Fruit fly (Drosophila melanogaster) whole organism, embryonic: ENCODE measurements around the gene ND-13A.

ENCODE experiments used
- Bgb ChIP-seq: fragments of 200-800 bp; sonication (Bioruptor generic); IDR thresholded peaks from 2 replicates; pipeline ENCODE4 v1.3.6; 2022; ENCODE audit warnings: missing biosample characterization, missing genetic modification characterization; ENCODE audit not compliant: partially characterized antibody
- Bteb2 ChIP-seq: fragments of 200-800 bp; sonication (Bioruptor generic); optimal IDR thresholded peaks from 2 replicates; lab custom pipeline; 2016; ENCODE audit warnings: missing biosample characterization, missing genetic modification characterization
- CG10654 ChIP-seq: fragments of 200-800 bp; sonication (Bioruptor generic); optimal IDR thresholded peaks from 2 replicates; lab custom pipeline; 2016; ENCODE audit warnings: missing biosample characterization, missing genetic modification characterization
- CG13296 ChIP-seq: fragments of 200-800 bp; sonication (Bioruptor generic); optimal IDR thresholded peaks from 3 replicates; lab custom pipeline; 2018; ENCODE audit warnings: missing biosample characterization, mild to moderate bottlenecking, missing genetic modification characterization
- CG13624 ChIP-seq: fragments of 200-800 bp; sonication (Bioruptor generic); optimal IDR thresholded peaks from 2 replicates; lab custom pipeline; 2016; ENCODE audit warnings: missing biosample characterization, missing genetic modification characterization
- CG15514 ChIP-seq: fragments of 200-800 bp; sonication (Bioruptor generic); optimal IDR thresholded peaks from 3 replicates; lab custom pipeline; 2017; ENCODE audit warnings: missing biosample characterization, missing genetic modification characterization, mild to moderate bottlenecking, moderate library complexity, missing genetic modification reagents
- CG18011 ChIP-seq: fragments of 200-800 bp; sonication (Bioruptor generic); optimal IDR thresholded peaks from 2 replicates; lab custom pipeline; 2017; ENCODE audit warnings: missing biosample characterization, missing genetic modification characterization, mild to moderate bottlenecking, moderate library complexity, missing genotype
- CG33557 ChIP-seq: fragments of 200-800 bp; sonication (Bioruptor generic); optimal IDR thresholded peaks from 2 replicates; lab custom pipeline; 2019; ENCODE audit warnings: missing biosample characterization, mild to moderate bottlenecking, missing genetic modification characterization, moderate library complexity
- CG3407 ChIP-seq: fragments of 200-800 bp; sonication (Bioruptor generic); optimal IDR thresholded peaks from 2 replicates; lab custom pipeline; 2018; ENCODE audit warnings: missing biosample characterization, mild to moderate bottlenecking, missing genetic modification characterization
- CG34224 ChIP-seq: fragments of 200-800 bp; sonication (Bioruptor generic); IDR thresholded peaks from 3 replicates; pipeline ENCODE4 v1.3.6; 2022; ENCODE audit warnings: missing biosample characterization, missing genetic modification characterization; ENCODE audit not compliant: partially characterized antibody
- CG4854 ChIP-seq: fragments of 200-800 bp; sonication (Bioruptor generic); optimal IDR thresholded peaks from 2 replicates; lab custom pipeline; 2016; ENCODE audit warnings: missing biosample characterization, missing genetic modification characterization, inconsistent platforms
- CG5180 ChIP-seq: fragments of 200-800 bp; sonication (Bioruptor generic); optimal IDR thresholded peaks from 3 replicates; lab custom pipeline; 2017; ENCODE audit warnings: missing biosample characterization, missing genetic modification characterization, mild to moderate bottlenecking, moderate library complexity, missing genetic modification reagents
- CG6689 ChIP-seq: fragments of 200-800 bp; sonication (Bioruptor generic); IDR thresholded peaks from 2 replicates; pipeline ENCODE4 v1.3.6; 2022; ENCODE audit warnings: missing biosample characterization, missing genetic modification characterization
- CG9817 ChIP-seq: fragments of 200-800 bp; sonication (Bioruptor generic); optimal IDR thresholded peaks from 2 replicates; lab custom pipeline; 2018; ENCODE audit warnings: missing biosample characterization, mild to moderate bottlenecking, missing genetic modification characterization, moderate library complexity
- CHES-1-like ChIP-seq: fragments of 200-800 bp; sonication (Bioruptor generic); optimal IDR thresholded peaks from 2 replicates; lab custom pipeline; 2016; ENCODE audit warnings: missing biosample characterization, missing genetic modification characterization
- CrebB ChIP-seq: fragments of 200-800 bp; sonication (Bioruptor generic); optimal IDR thresholded peaks from 3 replicates; lab custom pipeline; 2018; ENCODE audit warnings: missing biosample characterization, mild to moderate bottlenecking, missing genetic modification characterization
- Dad ChIP-seq: fragments of 200-800 bp; sonication (Bioruptor generic); optimal IDR thresholded peaks from 3 replicates; lab custom pipeline; 2016; ENCODE audit warnings: missing biosample characterization, missing genetic modification characterization
- ERR ChIP-seq: fragments of 200-800 bp; sonication (Bioruptor generic); optimal IDR thresholded peaks from 2 replicates; lab custom pipeline; 2016; ENCODE audit warnings: missing biosample characterization, missing genetic modification characterization
- Gug ChIP-seq: fragments of 200-800 bp; sonication (Bioruptor generic); IDR thresholded peaks from 4 replicates; pipeline ENCODE4 v1.3.6; 2022; ENCODE audit warnings: missing biosample characterization, missing genetic modification characterization
- H15 ChIP-seq: fragments of 200-800 bp; sonication (Bioruptor generic); IDR thresholded peaks from 3 replicates; pipeline ENCODE4 v1.3.6; 2022; ENCODE audit warnings: missing biosample characterization, missing genetic modification characterization
- HLH54F ChIP-seq: fragments of 200-800 bp; sonication (Bioruptor generic); optimal IDR thresholded peaks from 3 replicates; lab custom pipeline; 2016; ENCODE audit warnings: missing biosample characterization, missing genetic modification characterization
- Hr3 ChIP-seq: fragments of 200-800 bp; sonication (Bioruptor generic); optimal IDR thresholded peaks from 3 replicates; lab custom pipeline; 2016; ENCODE audit warnings: missing biosample characterization, missing genetic modification characterization
- Kr ChIP-seq: fragments of 200-800 bp; sonication (Bioruptor generic); optimal IDR thresholded peaks from 2 replicates; lab custom pipeline; 2017; ENCODE audit warnings: missing biosample characterization, mild to moderate bottlenecking, missing genetic modification characterization
- MESR4 ChIP-seq: fragments of 200-800 bp; sonication (Bioruptor generic); optimal IDR thresholded peaks from 2 replicates; lab custom pipeline; 2018; ENCODE audit warnings: missing biosample characterization, mild to moderate bottlenecking, missing genetic modification characterization, moderate library complexity
- Tbp ChIP-seq: fragments of >200 bp; optimal IDR thresholded peaks from 2 replicates; lab custom pipeline; 2018; ENCODE audit warnings: missing biosample characterization, missing genetic modification characterization
- ab ChIP-seq: fragments of 200-800 bp; sonication (Bioruptor generic); optimal IDR thresholded peaks from 2 replicates; lab custom pipeline; 2016; ENCODE audit warnings: missing biosample characterization, missing genetic modification characterization
- al ChIP-seq: fragments of 200-800 bp; sonication (Bioruptor generic); IDR thresholded peaks from 2 replicates; pipeline ENCODE4 v1.3.6; 2022; ENCODE audit warnings: missing biosample characterization, missing genetic modification characterization
- chif ChIP-seq, 2 experiments: fragments of 200-800 bp; sonication (Bioruptor generic); optimal IDR thresholded peaks; 3 replicates each; lab custom pipeline; 2016; ENCODE audit warnings: missing biosample characterization in 2 of 2, missing genetic modification characterization in 2 of 2
- da ChIP-seq: fragments of 200-800 bp; sonication (Bioruptor generic); optimal IDR thresholded peaks from 2 replicates; lab custom pipeline; 2016; ENCODE audit warnings: missing biosample characterization, missing genetic modification characterization
- dpn ChIP-seq, 2 experiments: fragments of 200-800 bp; sonication (Bioruptor generic); optimal IDR thresholded peaks; 3 replicates each; lab custom pipeline; 2016; ENCODE audit warnings: missing biosample characterization in 2 of 2, missing genetic modification characterization in 2 of 2
- ewg ChIP-seq: fragments of 200-800 bp; sonication (Bioruptor generic); optimal IDR thresholded peaks from 3 replicates; lab custom pipeline; 2017; ENCODE audit warnings: mild to moderate bottlenecking, missing biosample characterization, missing genetic modification reagents, missing genetic modification characterization
- fd102C ChIP-seq: fragments of 200-800 bp; sonication (Bioruptor generic); optimal IDR thresholded peaks from 2 replicates; lab custom pipeline; 2018; ENCODE audit warnings: missing biosample characterization, mild to moderate bottlenecking, missing genetic modification characterization, moderate library complexity
- gcm ChIP-seq: fragments of 200-800 bp; sonication (Bioruptor generic); optimal IDR thresholded peaks from 2 replicates; lab custom pipeline; 2019; ENCODE audit warnings: missing biosample characterization, mild to moderate bottlenecking, missing genetic modification characterization, moderate library complexity
- hkb ChIP-seq, 2 experiments: fragments of 200-800 bp in 1 of 2; fragments of >200 bp in 1 of 2; sonication (Bioruptor generic) in 1 of 2; IDR thresholded peaks in 1 of 2; optimal IDR thresholded peaks in 1 of 2; 2 replicates each; pipeline versions ENCODE4 v1.3.6 to Lab custom; 2017 to 2022; ENCODE audit warnings: missing biosample characterization in 1 of 2, missing genetic modification characterization in 1 of 2
- kah ChIP-seq: fragments of 200-800 bp; sonication (Bioruptor generic); optimal IDR thresholded peaks from 2 replicates; lab custom pipeline; 2018; ENCODE audit warnings: missing biosample characterization, mild to moderate bottlenecking, missing genetic modification characterization
- lmd ChIP-seq: fragments of 200-800 bp; sonication (Bioruptor generic); IDR thresholded peaks from 2 replicates; pipeline ENCODE4 v1.3.6; 2022; ENCODE audit warnings: missing biosample characterization, missing genetic modification characterization
- oc ChIP-seq: fragments of 200-800 bp; sonication (Bioruptor generic); optimal IDR thresholded peaks from 2 replicates; lab custom pipeline; 2018; ENCODE audit warnings: missing biosample characterization, mild to moderate bottlenecking, missing genetic modification characterization, moderate library complexity
- onecut ChIP-seq: fragments of 200-800 bp; sonication (Bioruptor generic); IDR thresholded peaks from 2 replicates; pipeline ENCODE4 v1.3.6; 2022; ENCODE audit warnings: missing biosample characterization, missing genetic modification characterization
- otp ChIP-seq: fragments of 200-800 bp; sonication (Bioruptor generic); IDR thresholded peaks from 3 replicates; pipeline ENCODE4, ENCODE4 v1.3.6; 2022; ENCODE audit warnings: missing biosample characterization, missing genetic modification characterization
- prd ChIP-seq, 3 experiments: fragments of >200 bp in 2 of 3; fragments of 200-800 bp in 1 of 3; sonication (Bioruptor generic) in 1 of 3; optimal IDR thresholded peaks in 2 of 3; IDR thresholded peaks in 1 of 3; 2 replicates in 2 of 3; 3 replicates in 1 of 3; pipeline versions ENCODE4 v1.3.6 to Lab custom; 2017 to 2022; ENCODE audit warnings: missing biosample characterization in 1 of 3, missing genetic modification characterization in 1 of 3
- pros ChIP-seq: fragments of 200-800 bp; sonication (Bioruptor generic); optimal IDR thresholded peaks from 3 replicates; lab custom pipeline; 2019; ENCODE audit warnings: missing biosample characterization, mild to moderate bottlenecking, missing genetic modification characterization, moderate library complexity
- sc ChIP-seq, 3 experiments: fragments of >200 bp in 2 of 3; fragments of 200-800 bp in 1 of 3; sonication (Bioruptor generic) in 1 of 3; optimal IDR thresholded peaks; 2 replicates in 2 of 3; 3 replicates in 1 of 3; lab custom pipeline; 2017; ENCODE audit warnings: mild to moderate bottlenecking in 1 of 3, missing biosample characterization in 1 of 3, missing genetic modification characterization in 1 of 3, missing genetic modification reagents in 1 of 3
- shn ChIP-seq: fragments of 200-800 bp; sonication (Bioruptor generic); optimal IDR thresholded peaks from 3 replicates; lab custom pipeline; 2016; ENCODE audit warnings: missing biosample characterization, missing genetic modification characterization
- stc ChIP-seq: fragments of 200-800 bp; sonication (Bioruptor generic); IDR thresholded peaks from 2 replicates; pipeline ENCODE4 v1.3.6; 2022; ENCODE audit warnings: missing biosample characterization, missing genetic modification characterization
- twi ChIP-seq: fragments of 200-800 bp; optimal IDR thresholded peaks from 2 replicates; lab custom pipeline; 2019; ENCODE audit warnings: missing biosample characterization, mild to moderate bottlenecking, missing genetic modification characterization, moderate library complexity
- unc-4 ChIP-seq: fragments of 200-800 bp; sonication (Bioruptor generic); IDR thresholded peaks from 2 replicates; pipeline ENCODE4 v1.3.6; 2022; ENCODE audit warnings: missing biosample characterization, missing genetic modification characterization; ENCODE audit not compliant: partially characterized antibody

ND-13A gene

dm6 chr2L:5145247-5146197 lies 45.4 kb upstream of the ND-13A start (continued):
- TF ChIP-seq chif (GFP tag; optimal IDR thresholded peaks at IDR 0.05; lab: Kevin White, UChicago) (peak; percentile 6 to 17), pros (GFP tag; lab: Kevin White, UChicago) (peak; percentile 9), shn (GFP tag; lab: Kevin White, UChicago) (no peak), da (GFP tag; lab: Kevin White, UChicago) (no peak), twi (peak; percentile 89), CG5180 (GFP tag; lab: Kevin White, UChicago) (peak; percentile 87), Hr3 (GFP tag; lab: Kevin White, UChicago) (peak; percentile 89), MESR4 (GFP tag; lab: Kevin White, UChicago) (peak; percentile 16), CrebB (peak; percentile 49), fd102C (GFP tag; lab: Kevin White, UChicago) (no peak), onecut (GFP tag; lab: Robert Waterston, UW) (peak; percentile 76), oc (tag; lab: Kevin White, UChicago) (peak; percentile 92), CG15514 (peak; percentile 94), dpn (GFP tag; optimal IDR thresholded peaks at IDR 0.05; lab: Kevin White, UChicago) (peak in 1 of 2 experiments; percentile 89), CG3407 (GFP tag; lab: Kevin White, UChicago) (peak; percentile 88), H15 (GFP tag; lab: Robert Waterston, UW) (peak; percentile 91), CG4854 (GFP tag; lab: Kevin White, UChicago) (no peak), Bgb (GFP tag; lab: Robert Waterston, UW) (peak; percentile 25; the same call in 1 of the 2 replicates), lmd (GFP tag; lab: Robert Waterston, UW) (peak; percentile 97), hkb (optimal IDR thresholded peaks at IDR 0.05; lab: Kevin White, UChicago) (no peak), hkb (GFP tag; IDR thresholded peaks at IDR 0.05; lab: Robert Waterston, UW) (peak; percentile 95), Kr (no peak), stc (GFP tag; lab: Robert Waterston, UW) (peak; percentile 98), CG13296 (GFP tag; lab: Kevin White, UChicago) (peak; percentile 98), gcm (peak; percentile 89), HLH54F (GFP tag; lab: Kevin White, UChicago) (peak; percentile 29), unc-4 (GFP tag; lab: Robert Waterston, UW) (no peak), kah (GFP tag; lab: Kevin White, UChicago) (peak; percentile 81), CG34224 (GFP tag; lab: Robert Waterston, UW) (0 out of 3 replicates have a peak, but pooled peaks have one; percentile 14), CG10654 (GFP tag; lab: Kevin White, UChicago) (peak; percentile 84), Gug (GFP tag; lab: Robert Waterston, UW) (peak; percentile 59; the same call in 2 of the 4 replicates), Bteb2 (GFP tag; lab: Kevin White, UChicago) (peak; percentile 63), CHES-1-like (peak; percentile 9), Tbp (no peak), ERR (GFP tag; lab: Kevin White, UChicago) (no peak), CG33557 (GFP tag; lab: Kevin White, UChicago) (no peak), Dad (GFP tag; lab: Kevin White, UChicago) (peak; percentile 4), CG9817 (peak; percentile 95), al (GFP tag; lab: Robert Waterston, UW) (peak; percentile 94), prd (optimal IDR thresholded peaks at IDR 0.05; lab: Kevin White, UChicago) (no peak), prd (GFP tag; IDR thresholded peaks at IDR 0.05; lab: Robert Waterston, UW) (peak; percentile 93), CG13624 (GFP tag; lab: Kevin White, UChicago) (peak; percentile 11), CG18011 (GFP tag; lab: Kevin White, UChicago) (peak; percentile 45), ewg (GFP tag; lab: Kevin White, UChicago) (peak; percentile 84), otp (peak; percentile 68; the same call in 2 of the 3 replicates), sc (optimal IDR thresholded peaks at IDR 0.05; lab: Kevin White, UChicago) (no peak), sc (GFP tag; optimal IDR thresholded peaks at IDR 0.05; lab: Kevin White, UChicago) (peak; percentile 81), CG6689 (GFP tag; lab: Robert Waterston, UW) (peak; percentile 97), ab (no peak)
